Fruit fly (Drosophila melanogaster): ENCODE results near the gene CG15561.

Gene CG15561

dm6 chr3R:31252093-31252962 lies 36.6 kb upstream of the CG15561 start, which contains the start of the genes qless and mRpL32 (continued):
- TF ChIP-seq HLH4C (GFP tag; IDR thresholded peaks at IDR 0.05; ENCODE audit: partially characterized antibody) (peak; percentile 66), CG9437 (GFP tag; optimal IDR thresholded peaks at IDR 0.05) (peak; percentile 100), CG7839 (tag; optimal IDR thresholded peaks at IDR 0.05) (no peak), crp (GFP tag; optimal IDR thresholded peaks at IDR 0.05) (peak; percentile 94 to 99), sima (GFP tag; optimal IDR thresholded peaks at IDR 0.05) (no peak), trh (GFP tag; optimal IDR thresholded peaks at IDR 0.05) (no peak), D19A (tag; optimal IDR thresholded peaks at IDR 0.05) (no peak), danr (GFP tag; IDR thresholded peaks at IDR 0.05) (no peak), unc-4 (GFP tag; IDR thresholded peaks at IDR 0.05; ENCODE audit: partially characterized antibody) (peak; percentile 83), nerfin-2 (GFP tag; IDR thresholded peaks at IDR 0.05; ENCODE audit: partially characterized antibody) (0 out of 2 replicates have a peak, but pooled peaks have one; percentile 13), Blimp-1 (GFP tag; optimal IDR thresholded peaks at IDR 0.05) (peak; percentile 55), trem (tag; optimal IDR thresholded peaks at IDR 0.05) (peak; percentile 52), Xrp1 (GFP tag; IDR thresholded peaks at IDR 0.05) (peak; percentile 91), CG10543 (GFP tag; optimal IDR thresholded peaks at IDR 0.05) (no peak), ind (GFP tag; optimal IDR thresholded peaks at IDR 0.05) (peak; percentile 83), CG3847 (GFP tag; IDR thresholded peaks at IDR 0.05) (peak; percentile 34), tll (GFP tag; optimal IDR thresholded peaks at IDR 0.05) (peak in 1 of 2 experiments; percentile 13), onecut (GFP tag; IDR thresholded peaks at IDR 0.05) (peak; percentile 15; the same call in 1 of the 2 replicates), lola (GFP tag; optimal IDR thresholded peaks at IDR 0.05) (peak in 1 of 3 experiments; percentile 34), dmrt99B (tag; optimal IDR thresholded peaks at IDR 0.05) (no peak), CG10431 (GFP tag; optimal IDR thresholded peaks at IDR 0.05) (no peak), Jarid2 (GFP tag; optimal IDR thresholded peaks at IDR 0.05) (no peak), az2 (GFP tag; optimal IDR thresholded peaks at IDR 0.05) (peak; percentile 34), sd (tag; optimal IDR thresholded peaks at IDR 0.05) (no peak), CG14441 (GFP tag; IDR thresholded peaks at IDR 0.05) (peak; percentile 88), al (GFP tag; IDR thresholded peaks at IDR 0.05) (peak; percentile 85), sna (GFP tag; IDR thresholded peaks at IDR 0.05; ENCODE audit: partially characterized antibody) (peak; percentile 77), nmo (GFP tag; optimal IDR thresholded peaks at IDR 0.05) (peak; percentile 71), tin (GFP tag; optimal IDR thresholded peaks at IDR 0.05) (peak; percentile 82), dysf (GFP tag; IDR thresholded peaks at IDR 0.05) (peak; percentile 74), ems (GFP tag; optimal IDR thresholded peaks at IDR 0.05) (peak; percentile 64), CG18619 (GFP tag; optimal IDR thresholded peaks at IDR 0.05) (no peak), CG10565 (GFP tag; optimal IDR thresholded peaks at IDR 0.05) (peak; percentile 20), wek (GFP tag; optimal IDR thresholded peaks at IDR 0.05) (no peak), usp (GFP tag; optimal IDR thresholded peaks at IDR 0.05) (no peak), CG6689 (GFP tag; IDR thresholded peaks at IDR 0.05) (peak; percentile 88), Dad (GFP tag; optimal IDR thresholded peaks at IDR 0.05) (peak; percentile 89), btn (GFP tag; optimal IDR thresholded peaks at IDR 0.05) (peak; percentile 44), CG31365 (tag; optimal IDR thresholded peaks at IDR 0.05) (no peak), CG11723 (GFP tag; optimal IDR thresholded peaks at IDR 0.05) (no peak), eve (GFP tag; optimal IDR thresholded peaks at IDR 0.05) (no peak), shn (GFP tag; optimal IDR thresholded peaks at IDR 0.05) (peak; percentile 48), Six4 (GFP tag; optimal IDR thresholded peaks at IDR 0.05) (peak; percentile 64), org-1 (GFP tag; optimal IDR thresholded peaks at IDR 0.05) (no peak), schlank (tag; optimal IDR thresholded peaks at IDR 0.05) (no peak), Dll (GFP tag; IDR thresholded peaks at IDR 0.05; ENCODE audit: partially characterized antibody) (peak; percentile 92), CG2889 (GFP tag; IDR thresholded peaks at IDR 0.05) (no peak), mirr (GFP tag; optimal IDR thresholded peaks at IDR 0.05) (peak; percentile 14)
